Fruit fly (Drosophila melanogaster) whole organism, embryonic: ENCODE data around the gene Psn.
A peak's percentile ranks its signal among the peaks of the same experiment; 100 is the strongest.

Experiments used
- C15 ChIP-seq: fragments of 200-800 bp; sonication (Bioruptor generic); IDR thresholded peaks from 3 replicates; pipeline ENCODE4 v1.3.6; 2022; ENCODE audit warnings: missing biosample characterization, missing genetic modification characterization
- CG10462 ChIP-seq: fragments of 200-800 bp; sonication (Bioruptor generic); optimal IDR thresholded peaks from 2 replicates; lab custom pipeline; 2016; ENCODE audit warnings: missing biosample characterization, missing genetic modification characterization
- CG10565 ChIP-seq: fragments of 200-800 bp; sonication (Bioruptor generic); optimal IDR thresholded peaks from 3 replicates; lab custom pipeline; 2016; ENCODE audit warnings: missing biosample characterization, mild to moderate bottlenecking, missing genetic modification characterization
- CG11398 ChIP-seq: fragments of 200-800 bp; sonication (Bioruptor generic); optimal IDR thresholded peaks from 2 replicates; lab custom pipeline; 2016; ENCODE audit warnings: missing biosample characterization, missing genetic modification characterization
- CG11560 ChIP-seq: fragments of 200-800 bp; sonication (Bioruptor generic); IDR thresholded peaks from 3 replicates; pipeline ENCODE4 v1.3.6; 2022; ENCODE audit warnings: missing biosample characterization, missing genetic modification characterization
- CG13424 ChIP-seq: fragments of 200-800 bp; sonication (Bioruptor generic); optimal IDR thresholded peaks from 2 replicates; lab custom pipeline; 2019; ENCODE audit warnings: missing biosample characterization, mild to moderate bottlenecking, missing genetic modification characterization, moderate library complexity
- CG15073 ChIP-seq: fragments of 200-800 bp; sonication (Bioruptor generic); optimal IDR thresholded peaks from 2 replicates; lab custom pipeline; 2016; ENCODE audit warnings: missing biosample characterization, missing genetic modification characterization
- CG1603 ChIP-seq: fragments of 200-800 bp; sonication (Bioruptor generic); optimal IDR thresholded peaks from 2 replicates; lab custom pipeline; 2019; ENCODE audit warnings: missing biosample characterization, mild to moderate bottlenecking, missing genetic modification characterization, moderate library complexity
- CG1792 ChIP-seq: fragments of 200-800 bp; sonication (Bioruptor generic); optimal IDR thresholded peaks from 2 replicates; lab custom pipeline; 2016; ENCODE audit warnings: missing biosample characterization, missing genetic modification characterization
- CG1832 ChIP-seq: fragments of 200-800 bp; sonication (Bioruptor generic); optimal IDR thresholded peaks from 2 replicates; lab custom pipeline; 2017; ENCODE audit warnings: missing biosample characterization, mild to moderate bottlenecking, missing genetic modification characterization, inconsistent platforms
- CG2712 ChIP-seq: fragments of 200-800 bp; optimal IDR thresholded peaks from 3 replicates; lab custom pipeline; 2019; ENCODE audit warnings: missing biosample characterization, mild to moderate bottlenecking, missing genetic modification characterization, moderate library complexity
- CG30020 ChIP-seq: fragments of 200-800 bp; optimal IDR thresholded peaks from 2 replicates; lab custom pipeline; 2019; ENCODE audit warnings: missing biosample characterization, mild to moderate bottlenecking, missing genetic modification characterization, moderate library complexity
- CG30431 ChIP-seq: fragments of 200-800 bp; sonication (Bioruptor generic); optimal IDR thresholded peaks from 2 replicates; lab custom pipeline; 2017; ENCODE audit warnings: missing biosample characterization, missing genetic modification characterization
- CG31365 ChIP-seq: fragments of 200-800 bp; sonication (Bioruptor generic); optimal IDR thresholded peaks from 2 replicates; lab custom pipeline; 2018; ENCODE audit warnings: missing biosample characterization, mild to moderate bottlenecking, missing genetic modification characterization
- CG3995 ChIP-seq: fragments of 200-800 bp; sonication (Bioruptor generic); optimal IDR thresholded peaks from 3 replicates; lab custom pipeline; 2016; ENCODE audit warnings: missing biosample characterization, missing genetic modification characterization
- CG42726 ChIP-seq: fragments of 200-800 bp; sonication (Bioruptor generic); IDR thresholded peaks from 2 replicates; pipeline ENCODE4 v1.3.6; 2022; ENCODE audit warnings: missing biosample characterization, missing genetic modification characterization; ENCODE audit not compliant: partially characterized antibody
- CG4730 ChIP-seq: fragments of 200-800 bp; sonication (Bioruptor generic); IDR thresholded peaks from 2 replicates; pipeline ENCODE4 v1.3.6; 2022; ENCODE audit warnings: missing biosample characterization, missing genetic modification characterization
- CG4854 ChIP-seq: fragments of 200-800 bp; sonication (Bioruptor generic); optimal IDR thresholded peaks from 2 replicates; lab custom pipeline; 2016; ENCODE audit warnings: missing biosample characterization, missing genetic modification characterization, inconsistent platforms
- CG7357 ChIP-seq: fragments of 200-800 bp; sonication (Bioruptor generic); IDR thresholded peaks from 3 replicates; pipeline ENCODE4 v1.3.6; 2022; ENCODE audit warnings: missing biosample characterization, missing genetic modification characterization
- CG7839 ChIP-seq: fragments of 200-800 bp; sonication (Bioruptor generic); optimal IDR thresholded peaks from 3 replicates; lab custom pipeline; 2018; ENCODE audit warnings: missing biosample characterization, mild to moderate bottlenecking, missing genetic modification characterization, moderate library complexity
- CG8359 ChIP-seq: fragments of 200-800 bp; sonication (Bioruptor generic); optimal IDR thresholded peaks from 2 replicates; lab custom pipeline; 2017; ENCODE audit warnings: missing biosample characterization, mild to moderate bottlenecking, missing genetic modification characterization, borderline replicate concordance
- CG9215 ChIP-seq: fragments of 200-800 bp; sonication (Bioruptor generic); IDR thresholded peaks from 2 replicates; pipeline ENCODE4 v1.3.6; 2022; ENCODE audit warnings: missing biosample characterization, missing genetic modification characterization
- CG9727 ChIP-seq: fragments of 200-800 bp; sonication (Bioruptor generic); optimal IDR thresholded peaks from 3 replicates; lab custom pipeline; 2017; ENCODE audit warnings: missing biosample characterization, mild to moderate bottlenecking, missing genetic modification characterization
- Doc3 ChIP-seq: fragments of 200-800 bp; sonication (Bioruptor generic); IDR thresholded peaks from 3 replicates; pipeline ENCODE4 v1.3.6; 2022; ENCODE audit warnings: missing biosample characterization, missing genetic modification characterization; ENCODE audit not compliant: partially characterized antibody
- Gug ChIP-seq: fragments of 200-800 bp; sonication (Bioruptor generic); IDR thresholded peaks from 4 replicates; pipeline ENCODE4 v1.3.6; 2022; ENCODE audit warnings: missing biosample characterization, missing genetic modification characterization
- HmgZ ChIP-seq: fragments of 200-800 bp; sonication (Bioruptor generic); optimal IDR thresholded peaks from 2 replicates; lab custom pipeline; 2018; ENCODE audit warnings: missing biosample characterization, mild to moderate bottlenecking, missing genetic modification characterization
- Kr ChIP-seq: fragments of 200-800 bp; sonication (Bioruptor generic); optimal IDR thresholded peaks from 2 replicates; lab custom pipeline; 2017; ENCODE audit warnings: missing biosample characterization, mild to moderate bottlenecking, missing genetic modification characterization
- NC2α ChIP-seq: fragments of 200-800 bp; sonication (Bioruptor generic); optimal IDR thresholded peaks from 2 replicates; lab custom pipeline; 2016; ENCODE audit warnings: missing biosample characterization, missing genetic modification characterization
- Nf-YB ChIP-seq: fragments of 200-800 bp; sonication (Bioruptor generic); optimal IDR thresholded peaks from 3 replicates; lab custom pipeline; 2019; ENCODE audit warnings: missing biosample characterization, mild to moderate bottlenecking, missing genetic modification characterization, moderate library complexity
- al ChIP-seq: fragments of 200-800 bp; sonication (Bioruptor generic); IDR thresholded peaks from 2 replicates; pipeline ENCODE4 v1.3.6; 2022; ENCODE audit warnings: missing biosample characterization, missing genetic modification characterization
- ap ChIP-seq: fragments of 200-800 bp; sonication (Bioruptor generic); IDR thresholded peaks from 2 replicates; pipeline ENCODE4 v1.3.6; 2022; ENCODE audit warnings: missing biosample characterization, missing genetic modification characterization
- bowl ChIP-seq: fragments of 200-800 bp; sonication (Bioruptor generic); IDR thresholded peaks from 2 replicates; pipeline ENCODE4 v1.3.6; 2022; ENCODE audit warnings: missing biosample characterization, missing genetic modification characterization
- btn ChIP-seq: fragments of 200-800 bp; sonication (Bioruptor generic); optimal IDR thresholded peaks from 2 replicates; lab custom pipeline; 2016; ENCODE audit warnings: missing biosample characterization, missing genetic modification characterization
- cg ChIP-seq: fragments of 200-800 bp; sonication (Bioruptor generic); optimal IDR thresholded peaks from 3 replicates; lab custom pipeline; 2019; ENCODE audit warnings: missing biosample characterization, mild to moderate bottlenecking, missing genetic modification characterization, moderate library complexity
- ci ChIP-seq: fragments of 200-800 bp; sonication (Bioruptor generic); IDR thresholded peaks from 3 replicates; pipeline ENCODE4 v1.3.6; 2022; ENCODE audit warnings: missing biosample characterization, missing genetic modification characterization
- crc ChIP-seq: fragments of 200-800 bp; sonication (Bioruptor generic); optimal IDR thresholded peaks from 2 replicates; lab custom pipeline; 2016; ENCODE audit warnings: missing biosample characterization, missing genetic modification characterization
- gro ChIP-seq: fragments of 200-800 bp; sonication (Bioruptor generic); optimal IDR thresholded peaks from 2 replicates; lab custom pipeline; 2016; ENCODE audit warnings: missing biosample characterization, missing genetic modification characterization
- h ChIP-seq: fragments of >200 bp; optimal IDR thresholded peaks from 2 replicates; lab custom pipeline; 2017
- jing ChIP-seq: fragments of 200-800 bp; sonication (Bioruptor generic); optimal IDR thresholded peaks from 2 replicates; lab custom pipeline; 2018; ENCODE audit warnings: missing biosample characterization, mild to moderate bottlenecking, missing genetic modification characterization
- lab ChIP-seq: fragments of 200-800 bp; sonication (Bioruptor generic); optimal IDR thresholded peaks from 3 replicates; lab custom pipeline; 2017; ENCODE audit warnings: missing biosample characterization, missing genetic modification characterization, mild to moderate bottlenecking, moderate library complexity, missing genetic modification reagents
- lmd ChIP-seq: fragments of 200-800 bp; sonication (Bioruptor generic); IDR thresholded peaks from 2 replicates; pipeline ENCODE4 v1.3.6; 2022; ENCODE audit warnings: missing biosample characterization, missing genetic modification characterization
- mld ChIP-seq: fragments of 200-800 bp; sonication (Bioruptor generic); IDR thresholded peaks from 3 replicates; pipeline ENCODE4 v1.3.6; 2022; ENCODE audit warnings: missing biosample characterization, missing genetic modification characterization; ENCODE audit not compliant: partially characterized antibody
- nerfin-2 ChIP-seq: fragments of 200-800 bp; sonication (Bioruptor generic); IDR thresholded peaks from 2 replicates; pipeline ENCODE4 v1.3.6; 2022; ENCODE audit warnings: missing biosample characterization, missing genetic modification characterization; ENCODE audit not compliant: partially characterized antibody
- pan ChIP-seq, 4 experiments: fragments of >200 bp in 3 of 4; fragments of 200-800 bp in 1 of 4; sonication (Bioruptor generic) in 1 of 4; optimal IDR thresholded peaks in 3 of 4; IDR thresholded peaks in 1 of 4; 2 replicates each; pipeline versions ENCODE4 v1.3.6 to Lab custom; 2017 to 2022; ENCODE audit warnings: missing biosample characterization in 2 of 4, missing genetic modification characterization in 2 of 4, mixed read lengths in 1 of 4
- pros ChIP-seq: fragments of 200-800 bp; sonication (Bioruptor generic); optimal IDR thresholded peaks from 3 replicates; lab custom pipeline; 2019; ENCODE audit warnings: missing biosample characterization, mild to moderate bottlenecking, missing genetic modification characterization, moderate library complexity
- tll ChIP-seq, 2 experiments: fragments of 200-800 bp in 1 of 2; fragments of >200 bp in 1 of 2; sonication (Bioruptor generic) in 1 of 2; optimal IDR thresholded peaks; 2 replicates each; lab custom pipeline; 2017 to 2019; ENCODE audit warnings: missing biosample characterization in 2 of 2, missing genetic modification characterization in 2 of 2, mild to moderate bottlenecking in 1 of 2, moderate library complexity in 1 of 2
- twi ChIP-seq: fragments of 200-800 bp; optimal IDR thresholded peaks from 2 replicates; lab custom pipeline; 2019; ENCODE audit warnings: missing biosample characterization, mild to moderate bottlenecking, missing genetic modification characterization, moderate library complexity
- zen2 ChIP-seq: fragments of 200-800 bp; sonication (Bioruptor generic); IDR thresholded peaks from 3 replicates; pipeline ENCODE4 v1.3.6; 2022; ENCODE audit warnings: missing biosample characterization, missing genetic modification characterization; ENCODE audit not compliant: partially characterized antibody
- zfh1 ChIP-seq: fragments of 200-800 bp; sonication (Bioruptor generic); IDR thresholded peaks from 3 replicates; pipeline ENCODE4 v1.3.6; 2022; ENCODE audit warnings: missing biosample characterization, missing genetic modification characterization
- zfh2 ChIP-seq: fragments of 200-800 bp; sonication (Bioruptor generic); optimal IDR thresholded peaks from 2 replicates; lab custom pipeline; 2016; ENCODE audit warnings: missing biosample characterization, missing genetic modification characterization

Gene Psn

dm6 chr3L:20399550-20400109 is 32.6 kb upstream of the Psn start (continued):
- TF ChIP-seq CG9215 (GFP tag; lab: Robert Waterston, UW) (peak; percentile 83), CG13424 (peak; percentile 94), CG8359 (GFP tag; lab: Kevin White, UChicago) (peak; percentile 72), CG15073 (GFP tag; lab: Kevin White, UChicago) (peak; percentile 99), bowl (GFP tag; lab: Robert Waterston, UW) (peak; percentile 68), zfh2 (peak; percentile 85), CG7839 (tag; lab: Kevin White, UChicago) (peak; percentile 92), NC2α (GFP tag; lab: Kevin White, UChicago) (peak; percentile 4), CG11560 (tag; lab: Robert Waterston, UW) (peak; percentile 74), Kr (GFP tag; lab: Kevin White, UChicago) (no peak), zen2 (GFP tag; lab: Robert Waterston, UW) (no peak), twi (tag; lab: Kevin White, UChicago) (peak; percentile 67), pan (optimal IDR thresholded peaks at IDR 0.05; lab: Kevin White, UChicago) (no peak), pan (GFP tag; optimal IDR thresholded peaks at IDR 0.05 in 1 of 2, IDR thresholded peaks at IDR 0.05 in 1 of 2) (peak in 1 of 2 experiments; percentile 89), cg (no peak), al (peak; percentile 88), h (lab: Kevin White, UChicago) (no peak), CG7357 (GFP tag; lab: Robert Waterston, UW) (peak; percentile 72), C15 (no peak), HmgZ (tag; lab: Kevin White, UChicago) (peak; percentile 92), mld (GFP tag; lab: Robert Waterston, UW) (no peak), ap (GFP tag; lab: Robert Waterston, UW) (peak; percentile 24), CG1603 (tag; lab: Kevin White, UChicago) (peak; percentile 73), CG4730 (GFP tag; lab: Robert Waterston, UW) (peak; percentile 73), CG9727 (GFP tag; lab: Kevin White, UChicago) (peak; percentile 88), CG30431 (GFP tag; lab: Kevin White, UChicago) (peak; percentile 78), pros (GFP tag; lab: Kevin White, UChicago) (no peak), nerfin-2 (no peak), Nf-YB (GFP tag; lab: Kevin White, UChicago) (peak; percentile 73), CG1832 (GFP tag; lab: Kevin White, UChicago) (no peak), gro (GFP tag; lab: Kevin White, UChicago) (peak; percentile 80), ci (GFP tag; lab: Robert Waterston, UW) (peak; percentile 76), CG31365 (peak; percentile 51), CG3995 (GFP tag; lab: Kevin White, UChicago) (peak; percentile 55), zfh1 (peak; percentile 82), CG42726 (GFP tag; lab: Robert Waterston, UW) (no peak), lab (GFP tag; lab: Kevin White, UChicago) (peak; percentile 92), Gug (peak; percentile 87), lmd (peak; percentile 88), btn (GFP tag; lab: Kevin White, UChicago) (peak; percentile 45), CG4854 (GFP tag; lab: Kevin White, UChicago) (peak; percentile 75), CG10462 (GFP tag; lab: Kevin White, UChicago) (peak; percentile 80), CG10565 (GFP tag; lab: Kevin White, UChicago) (no peak), jing (GFP tag; lab: Kevin White, UChicago) (peak; percentile 77), CG2712 (tag; lab: Kevin White, UChicago) (peak; percentile 90), crc (peak; percentile 69), Doc3 (GFP tag; lab: Robert Waterston, UW) (no peak), CG11398 (peak; percentile 70), CG30020 (tag; lab: Kevin White, UChicago) (peak; percentile 63), tll (GFP tag; optimal IDR thresholded peaks at IDR 0.05; lab: Kevin White, UChicago) (no peak), CG1792 (GFP tag; lab: Kevin White, UChicago) (peak; percentile 32)
